Fruit fly (Drosophila melanogaster): Measurements from ENCODE around the gene nau.
A peak's percentile ranks its signal among the peaks of the same experiment; 100 is the strongest.

The nau gene

DNA sequence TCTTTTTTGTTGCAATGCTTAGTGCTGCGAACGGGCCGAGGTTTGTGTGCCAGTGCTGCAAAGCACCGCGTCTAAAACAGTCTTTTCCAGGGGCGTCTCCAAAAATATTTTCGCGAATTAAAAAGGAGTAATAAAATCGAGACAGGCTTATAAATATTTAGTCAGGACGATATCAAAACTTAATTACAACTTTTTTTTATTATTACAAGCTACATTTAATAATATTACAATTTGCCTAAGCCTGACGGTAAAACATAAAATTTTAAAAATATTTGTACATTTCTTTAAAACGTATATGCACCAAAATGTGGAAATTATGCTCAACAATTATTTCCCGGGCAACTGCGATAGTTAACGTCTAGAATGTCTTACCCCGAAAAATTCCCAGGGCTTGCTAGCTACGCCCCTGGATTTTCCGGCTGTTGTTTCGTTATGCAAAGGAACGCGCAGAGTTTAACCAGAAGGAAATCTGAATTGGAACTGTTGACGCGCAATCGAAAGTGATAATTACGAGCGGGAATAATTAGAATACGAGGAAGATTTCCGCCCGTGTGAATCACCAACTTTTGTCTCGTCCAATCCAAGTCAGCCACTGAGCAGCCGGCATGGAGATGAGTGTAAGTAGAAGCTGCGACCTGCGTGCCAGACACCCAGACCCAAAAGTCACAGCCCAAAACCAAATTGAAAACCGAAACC, 39.9 kb upstream of the nau start, which contains the start of the genes PTPMT1 and Hrd3 (continued):
- TF ChIP-seq Opbp (GFP tag; IDR thresholded peaks at IDR 0.05; ENCODE audit: partially characterized antibody) (no peak), hkb (optimal IDR thresholded peaks at IDR 0.05) (peak; percentile 69), hkb (GFP tag; IDR thresholded peaks at IDR 0.05) (peak; percentile 96), luna (GFP tag; optimal IDR thresholded peaks at IDR 0.05) (peak; percentile 82), Myb (GFP tag; optimal IDR thresholded peaks at IDR 0.05) (peak; percentile 88), H2.0 (GFP tag; IDR thresholded peaks at IDR 0.05) (peak; percentile 89), ato (GFP tag; IDR thresholded peaks at IDR 0.05; ENCODE audit: partially characterized antibody) (no peak), CG3163 (GFP tag; optimal IDR thresholded peaks at IDR 0.05) (peak; percentile 86), zen2 (GFP tag; IDR thresholded peaks at IDR 0.05; ENCODE audit: partially characterized antibody) (no peak), abd-A (tag; optimal IDR thresholded peaks at IDR 0.05) (no peak), salm (tag; optimal IDR thresholded peaks at IDR 0.05) (peak; percentile 95), dati (GFP tag; IDR thresholded peaks at IDR 0.05) (peak; percentile 80), fd96Cb (tag; optimal IDR thresholded peaks at IDR 0.05) (peak; percentile 99), CG4730 (GFP tag; IDR thresholded peaks at IDR 0.05) (peak; percentile 94), GATAe (GFP tag; conservative IDR thresholded peaks at IDR 0.05) (peak; percentile 88), insv (GFP tag; optimal IDR thresholded peaks at IDR 0.05) (peak; percentile 76 to 85), D (optimal IDR thresholded peaks at IDR 0.05) (no peak), D (GFP tag; optimal IDR thresholded peaks at IDR 0.05) (peak; percentile 99), Med (GFP tag) (peak; percentile 99), dmrt99B (tag; optimal IDR thresholded peaks at IDR 0.05) (peak; percentile 99), oc (tag; optimal IDR thresholded peaks at IDR 0.05) (peak; percentile 93), CG14050 (GFP tag; IDR thresholded peaks at IDR 0.05) (peak; percentile 93), CG1602 (GFP tag; optimal IDR thresholded peaks at IDR 0.05) (peak; percentile 99), CG31441 (GFP tag; IDR thresholded peaks at IDR 0.05) (peak; percentile 99), dpn (GFP tag; optimal IDR thresholded peaks at IDR 0.05) (peak; percentile 98 to 99), CG9215 (GFP tag; IDR thresholded peaks at IDR 0.05) (peak; percentile 98), CG2129 (GFP tag; IDR thresholded peaks at IDR 0.05; ENCODE audit: partially characterized antibody) (no peak), lov (optimal IDR thresholded peaks at IDR 0.05) (no peak), lov (GFP tag; IDR thresholded peaks at IDR 0.05) (peak; percentile 87), CG1792 (GFP tag; optimal IDR thresholded peaks at IDR 0.05) (peak; percentile 94), shn (GFP tag; optimal IDR thresholded peaks at IDR 0.05) (peak; percentile 97), eve (GFP tag; optimal IDR thresholded peaks at IDR 0.05) (peak in 1 of 2 experiments; percentile 75), lmd (GFP tag; IDR thresholded peaks at IDR 0.05) (peak; percentile 98), Ets65A (GFP tag) (peak; percentile 100), CG1233 (GFP tag; optimal IDR thresholded peaks at IDR 0.05) (peak; percentile 99), kni (GFP tag; optimal IDR thresholded peaks at IDR 0.05) (peak; percentile 97), crc (GFP tag; optimal IDR thresholded peaks at IDR 0.05) (peak; percentile 93), unc-4 (GFP tag; IDR thresholded peaks at IDR 0.05; ENCODE audit: partially characterized antibody) (no peak), CTCF (GFP tag; optimal IDR thresholded peaks at IDR 0.05) (peak; percentile 76), chinmo (GFP tag; IDR thresholded peaks at IDR 0.05; ENCODE audit: partially characterized antibody) (0 out of 4 replicates have a peak, but pooled peaks have one; percentile 32), sug (tag; optimal IDR thresholded peaks at IDR 0.05) (peak; percentile 98), tin (GFP tag; optimal IDR thresholded peaks at IDR 0.05) (peak; percentile 99), CG10274 (GFP tag; optimal IDR thresholded peaks at IDR 0.05) (peak; percentile 94), CG14860 (GFP tag; IDR thresholded peaks at IDR 0.05; ENCODE audit: partially characterized antibody) (no peak), YL-1 (GFP tag; optimal IDR thresholded peaks at IDR 0.05) (peak; percentile 99), CG8290 (GFP tag; optimal IDR thresholded peaks at IDR 0.05) (peak; percentile 95), CG8290 (tag; optimal IDR thresholded peaks at IDR 0.05) (peak; percentile 85 to 96), CG16815 (GFP tag; optimal IDR thresholded peaks at IDR 0.05) (peak; percentile 99), CG8924 (tag; optimal IDR thresholded peaks at IDR 0.05) (peak; percentile 99), CG12744 (GFP tag; optimal IDR thresholded peaks at IDR 0.05) (peak; percentile 97), CG10321 (GFP tag; IDR thresholded peaks at IDR 0.05) (peak; percentile 70)
